Fruit fly (Drosophila melanogaster) whole organism, embryonic: ENCODE measurements around the gene CG7058.

ENCODE experiments used
- CG10147 ChIP-seq: fragments of 200-800 bp; sonication (Bioruptor generic); optimal IDR thresholded peaks from 2 replicates; lab custom pipeline; 2019; ENCODE audit warnings: missing biosample characterization, mild to moderate bottlenecking, missing genetic modification characterization, moderate library complexity
- CG10267 ChIP-seq: fragments of 200-800 bp; sonication (Bioruptor generic); optimal IDR thresholded peaks from 2 replicates; lab custom pipeline; 2018; ENCODE audit warnings: missing biosample characterization, mild to moderate bottlenecking, missing genetic modification characterization, moderate library complexity
- CG10431 ChIP-seq: fragments of 200-800 bp; sonication (Bioruptor generic); optimal IDR thresholded peaks from 3 replicates; lab custom pipeline; 2018; ENCODE audit warnings: missing biosample characterization, mild to moderate bottlenecking, missing genetic modification characterization
- CG10462 ChIP-seq: fragments of 200-800 bp; sonication (Bioruptor generic); optimal IDR thresholded peaks from 2 replicates; lab custom pipeline; 2016; ENCODE audit warnings: missing biosample characterization, missing genetic modification characterization
- CG10543 ChIP-seq: fragments of 200-800 bp; sonication (Bioruptor generic); optimal IDR thresholded peaks from 3 replicates; lab custom pipeline; 2017; ENCODE audit warnings: missing biosample characterization, mild to moderate bottlenecking, missing genetic modification characterization, moderate library complexity
- CG10654 ChIP-seq: fragments of 200-800 bp; sonication (Bioruptor generic); optimal IDR thresholded peaks from 2 replicates; lab custom pipeline; 2016; ENCODE audit warnings: missing biosample characterization, missing genetic modification characterization
- CG10959 ChIP-seq: fragments of 200-800 bp; sonication (Bioruptor generic); IDR thresholded peaks from 2 replicates; pipeline ENCODE4 v1.3.6; 2022; ENCODE audit warnings: missing biosample characterization, missing genetic modification characterization
- CG12155 ChIP-seq: fragments of 200-800 bp; sonication (Bioruptor generic); optimal IDR thresholded peaks from 3 replicates; lab custom pipeline; 2016; ENCODE audit warnings: missing biosample characterization, missing genetic modification characterization
- CG14441 ChIP-seq: fragments of 200-800 bp; sonication (Bioruptor generic); IDR thresholded peaks from 2 replicates; pipeline ENCODE4 v1.3.6; 2022; ENCODE audit warnings: missing biosample characterization, missing genetic modification characterization
- CG15514 ChIP-seq: fragments of 200-800 bp; sonication (Bioruptor generic); optimal IDR thresholded peaks from 3 replicates; lab custom pipeline; 2017; ENCODE audit warnings: missing biosample characterization, missing genetic modification characterization, mild to moderate bottlenecking, moderate library complexity, missing genetic modification reagents
- CG17568 ChIP-seq: fragments of 200-800 bp; sonication (Bioruptor generic); optimal IDR thresholded peaks from 2 replicates; lab custom pipeline; 2018; ENCODE audit warnings: missing biosample characterization, mild to moderate bottlenecking, missing genetic modification characterization, moderate library complexity
- CG17829 ChIP-seq: fragments of 200-800 bp; optimal IDR thresholded peaks from 2 replicates; lab custom pipeline; 2019; ENCODE audit warnings: missing biosample characterization, mild to moderate bottlenecking, missing genetic modification characterization, moderate library complexity
- CG18619 ChIP-seq: fragments of 200-800 bp; sonication (Bioruptor generic); optimal IDR thresholded peaks from 3 replicates; lab custom pipeline; 2017; ENCODE audit warnings: missing biosample characterization, mild to moderate bottlenecking, missing genetic modification characterization
- CG2129 ChIP-seq: fragments of 200-800 bp; sonication (Bioruptor generic); IDR thresholded peaks from 2 replicates; pipeline ENCODE4 v1.3.6; 2022; ENCODE audit warnings: missing biosample characterization, missing genetic modification characterization; ENCODE audit not compliant: partially characterized antibody
- CG30020 ChIP-seq: fragments of 200-800 bp; optimal IDR thresholded peaks from 2 replicates; lab custom pipeline; 2019; ENCODE audit warnings: missing biosample characterization, mild to moderate bottlenecking, missing genetic modification characterization, moderate library complexity
- CG31365 ChIP-seq: fragments of 200-800 bp; sonication (Bioruptor generic); optimal IDR thresholded peaks from 2 replicates; lab custom pipeline; 2018; ENCODE audit warnings: missing biosample characterization, mild to moderate bottlenecking, missing genetic modification characterization
- CG3726 ChIP-seq: fragments of 200-800 bp; sonication (Bioruptor generic); IDR thresholded peaks from 3 replicates; pipeline ENCODE4, ENCODE4 v1.3.6; 2022; ENCODE audit warnings: missing biosample characterization, missing genetic modification characterization
- CG43689 ChIP-seq: fragments of 200-800 bp; sonication (Bioruptor generic); IDR thresholded peaks from 2 replicates; pipeline ENCODE4 v1.3.6; 2022; ENCODE audit warnings: missing biosample characterization, missing genetic modification characterization
- CG4404 ChIP-seq: fragments of 200-800 bp; sonication (Bioruptor generic); IDR thresholded peaks from 2 replicates; pipeline ENCODE4 v1.3.6; 2022; ENCODE audit warnings: missing biosample characterization, missing genetic modification characterization
- CG4617 ChIP-seq: fragments of 200-800 bp; sonication (Bioruptor generic); optimal IDR thresholded peaks from 3 replicates; lab custom pipeline; 2016; ENCODE audit warnings: missing biosample characterization, missing genetic modification characterization, borderline replicate concordance
- CG4707 ChIP-seq: fragments of 200-800 bp; sonication (Bioruptor generic); optimal IDR thresholded peaks from 2 replicates; lab custom pipeline; 2018; ENCODE audit warnings: missing biosample characterization, mild to moderate bottlenecking, missing genetic modification characterization, moderate library complexity
- CG6791 ChIP-seq: fragments of 200-800 bp; sonication (Bioruptor generic); IDR thresholded peaks from 3 replicates; pipeline ENCODE4 v1.3.6; 2022; ENCODE audit warnings: missing biosample characterization, missing genetic modification characterization; ENCODE audit not compliant: partially characterized antibody
- CG7786 ChIP-seq: fragments of 200-800 bp; sonication (Bioruptor generic); optimal IDR thresholded peaks from 2 replicates; lab custom pipeline; 2016; ENCODE audit warnings: missing biosample characterization, missing genetic modification characterization
- CG7987 ChIP-seq: fragments of 200-800 bp; sonication (Bioruptor generic); optimal IDR thresholded peaks from 2 replicates; lab custom pipeline; 2018; ENCODE audit warnings: missing biosample characterization, mild to moderate bottlenecking, missing genetic modification characterization, moderate library complexity
- CG9817 ChIP-seq: fragments of 200-800 bp; sonication (Bioruptor generic); optimal IDR thresholded peaks from 2 replicates; lab custom pipeline; 2018; ENCODE audit warnings: missing biosample characterization, mild to moderate bottlenecking, missing genetic modification characterization, moderate library complexity
- CG9876 ChIP-seq: fragments of 200-800 bp; sonication (Bioruptor generic); optimal IDR thresholded peaks from 2 replicates; lab custom pipeline; 2016; ENCODE audit warnings: missing biosample characterization, missing genetic modification characterization
- Dek ChIP-seq: fragments of 200-800 bp; sonication (Bioruptor generic); optimal IDR thresholded peaks from 3 replicates; lab custom pipeline; 2019; ENCODE audit warnings: missing biosample characterization, mild to moderate bottlenecking, missing genetic modification characterization, moderate library complexity
- Dip2 ChIP-seq: fragments of 200-800 bp; sonication (Bioruptor generic); IDR thresholded peaks from 2 replicates; pipeline ENCODE4 v1.3.6; 2022; ENCODE audit warnings: missing biosample characterization, missing genetic modification characterization
- HLH4C ChIP-seq: fragments of 200-800 bp; sonication (Bioruptor generic); IDR thresholded peaks from 3 replicates; pipeline ENCODE4 v1.3.6; 2022; ENCODE audit warnings: missing biosample characterization, missing genetic modification characterization; ENCODE audit not compliant: partially characterized antibody
- NC2α ChIP-seq: fragments of 200-800 bp; sonication (Bioruptor generic); optimal IDR thresholded peaks from 2 replicates; lab custom pipeline; 2016; ENCODE audit warnings: missing biosample characterization, missing genetic modification characterization
- NfI ChIP-seq: fragments of 200-800 bp; sonication (Bioruptor generic); optimal IDR thresholded peaks from 3 replicates; lab custom pipeline; 2018; ENCODE audit warnings: missing biosample characterization, mild to moderate bottlenecking, missing genetic modification characterization, moderate library complexity
- Rfx ChIP-seq: fragments of 200-800 bp; sonication (Bioruptor generic); IDR thresholded peaks from 2 replicates; pipeline ENCODE4 v1.3.6; 2022; ENCODE audit warnings: missing biosample characterization, missing genetic modification characterization
- Six4 ChIP-seq: fragments of 200-800 bp; sonication (Bioruptor generic); optimal IDR thresholded peaks from 2 replicates; lab custom pipeline; 2016; ENCODE audit warnings: missing biosample characterization, missing genetic modification characterization
- al ChIP-seq: fragments of 200-800 bp; sonication (Bioruptor generic); IDR thresholded peaks from 2 replicates; pipeline ENCODE4 v1.3.6; 2022; ENCODE audit warnings: missing biosample characterization, missing genetic modification characterization
- bcd ChIP-seq: fragments of 200-800 bp; sonication (Bioruptor generic); optimal IDR thresholded peaks from 2 replicates; lab custom pipeline; 2017; ENCODE audit warnings: missing biosample characterization, mild to moderate bottlenecking, missing genetic modification characterization
- br ChIP-seq: fragments of >200 bp; optimal IDR thresholded peaks from 2 replicates; lab custom pipeline; 2017
- chif ChIP-seq, 2 experiments: fragments of 200-800 bp; sonication (Bioruptor generic); optimal IDR thresholded peaks; 3 replicates each; lab custom pipeline; 2016; ENCODE audit warnings: missing biosample characterization in 2 of 2, missing genetic modification characterization in 2 of 2
- chm ChIP-seq: fragments of 200-800 bp; sonication (Bioruptor generic); IDR thresholded peaks from 2 replicates; pipeline ENCODE4 v1.3.6; 2022; ENCODE audit warnings: missing biosample characterization, missing genetic modification characterization
- corto ChIP-seq: fragments of 200-800 bp; sonication (Bioruptor generic); optimal IDR thresholded peaks from 2 replicates; lab custom pipeline; 2016; ENCODE audit warnings: missing biosample characterization, mild to moderate bottlenecking, missing genetic modification characterization, moderate library complexity
- crol ChIP-seq: fragments of 200-800 bp; sonication (Bioruptor generic); IDR thresholded peaks from 2 replicates; pipeline ENCODE4 v1.3.6; 2022; ENCODE audit warnings: missing biosample characterization, missing genetic modification characterization
- crp ChIP-seq, 2 experiments: fragments of 200-800 bp; sonication (Bioruptor generic); optimal IDR thresholded peaks; 2 replicates in 1 of 2; 3 replicates in 1 of 2; lab custom pipeline; 2017; ENCODE audit warnings: missing biosample characterization in 2 of 2, missing genetic modification characterization in 2 of 2, mild to moderate bottlenecking in 1 of 2, moderate library complexity in 1 of 2
- da ChIP-seq: fragments of 200-800 bp; sonication (Bioruptor generic); optimal IDR thresholded peaks from 2 replicates; lab custom pipeline; 2016; ENCODE audit warnings: missing biosample characterization, missing genetic modification characterization
- eyg ChIP-seq: fragments of 200-800 bp; sonication (Bioruptor generic); optimal IDR thresholded peaks from 3 replicates; lab custom pipeline; 2016; ENCODE audit warnings: missing biosample characterization, missing genetic modification characterization
- fd64A ChIP-seq: fragments of 200-800 bp; sonication (Bioruptor generic); optimal IDR thresholded peaks from 3 replicates; lab custom pipeline; 2018; ENCODE audit warnings: missing biosample characterization, mild to moderate bottlenecking, missing genetic modification characterization
- gce ChIP-seq: fragments of 200-800 bp; sonication (Bioruptor generic); IDR thresholded peaks from 3 replicates; pipeline ENCODE4 v1.3.6; 2022; ENCODE audit warnings: missing biosample characterization, missing genetic modification characterization
- klu ChIP-seq: fragments of 200-800 bp; sonication (Bioruptor generic); IDR thresholded peaks from 2 replicates; pipeline ENCODE4 v1.3.6; 2022; ENCODE audit warnings: missing biosample characterization, missing genetic modification characterization
- onecut ChIP-seq: fragments of 200-800 bp; sonication (Bioruptor generic); IDR thresholded peaks from 2 replicates; pipeline ENCODE4 v1.3.6; 2022; ENCODE audit warnings: missing biosample characterization, missing genetic modification characterization
- org-1 ChIP-seq: fragments of 200-800 bp; sonication (Bioruptor generic); optimal IDR thresholded peaks from 2 replicates; lab custom pipeline; 2017; ENCODE audit warnings: missing biosample characterization, missing genetic modification characterization
- salm ChIP-seq: fragments of 200-800 bp; sonication (Bioruptor generic); optimal IDR thresholded peaks from 2 replicates; lab custom pipeline; 2018; ENCODE audit warnings: missing biosample characterization, mild to moderate bottlenecking, missing genetic modification characterization
- sug ChIP-seq: fragments of 200-800 bp; optimal IDR thresholded peaks from 2 replicates; lab custom pipeline; 2019; ENCODE audit warnings: missing biosample characterization, mild to moderate bottlenecking, missing genetic modification characterization, moderate library complexity

CG7058 gene

dm6 chrX:18783417-18784123, 22.9 kb upstream of the CG7058 start, which contains the start of gene CG18259:
TSS of gene CG18259 (minus strand) at chrX:18783494.
- TF ChIP-seq HLH4C (GFP tag; lab: Robert Waterston, UW) (peak; percentile 70; the same call in 1 of the 3 replicates), gce (no peak), CG17568 (GFP tag; lab: Kevin White, UChicago) (no peak), Dek (tag; lab: Kevin White, UChicago) (no peak), CG2129 (GFP tag; lab: Robert Waterston, UW) (peak; percentile 65), NC2α (no peak), CG10267 (tag; lab: Kevin White, UChicago) (peak; percentile 20), br (no peak), CG4617 (peak; percentile 52), onecut (GFP tag; lab: Robert Waterston, UW) (no peak), CG9817 (peak; percentile 18), Six4 (GFP tag; lab: Kevin White, UChicago) (no peak), CG7786 (GFP tag; lab: Kevin White, UChicago) (no peak), chm (GFP tag; lab: Robert Waterston, UW) (no peak), CG10431 (GFP tag; lab: Kevin White, UChicago) (no peak), CG4404 (GFP tag; lab: Robert Waterston, UW) (no peak), CG31365 (tag; lab: Kevin White, UChicago) (no peak), CG10654 (no peak), CG15514 (GFP tag; lab: Kevin White, UChicago) (peak; percentile 31), CG14441 (no peak), CG10959 (no peak), CG30020 (tag; lab: Kevin White, UChicago) (peak; percentile 94), org-1 (no peak), chif (GFP tag; optimal IDR thresholded peaks at IDR 0.05; lab: Kevin White, UChicago) (no peak), CG3726 (GFP tag; lab: Robert Waterston, UW) (no peak), bcd (GFP tag; lab: Kevin White, UChicago) (peak; percentile 4), CG18619 (GFP tag; lab: Kevin White, UChicago) (no peak), CG17829 (tag; lab: Kevin White, UChicago) (peak; percentile 17), CG9876 (no peak), CG43689 (GFP tag; lab: Robert Waterston, UW) (no peak), CG10462 (GFP tag; lab: Kevin White, UChicago) (no peak), CG4707 (GFP tag; lab: Kevin White, UChicago) (no peak), da (no peak), CG7987 (no peak), crp (GFP tag; optimal IDR thresholded peaks at IDR 0.05; lab: Kevin White, UChicago) (no peak), eyg (GFP tag; lab: Kevin White, UChicago) (no peak), salm (tag; lab: Kevin White, UChicago) (no peak), Rfx (GFP tag; lab: Robert Waterston, UW) (0 out of 2 replicates have a peak, but pooled peaks have one; percentile 17), CG10543 (no peak), crol (GFP tag; lab: Robert Waterston, UW) (no peak), NfI (no peak), corto (GFP tag; lab: Kevin White, UChicago) (no peak), sug (tag; lab: Kevin White, UChicago) (peak; percentile 37), klu (GFP tag; lab: Robert Waterston, UW) (no peak), CG12155 (peak; percentile 13), CG6791 (GFP tag; lab: Robert Waterston, UW) (peak; percentile 72; the same call in 2 of the 3 replicates), al (GFP tag; lab: Robert Waterston, UW) (no peak), Dip2 (GFP tag; lab: Robert Waterston, UW) (no peak), fd64A (GFP tag; lab: Kevin White, UChicago) (no peak), CG10147 (GFP tag; lab: Kevin White, UChicago) (no peak)
